Worm (Caenorhabditis elegans) whole organism, L4 larva: ENCODE results near the gene M03E7.1.
A peak's percentile ranks its signal among the peaks of the same experiment; 100 is the strongest.

ENCODE experiments used
- F37D6.2 ChIP-seq: sonication (generic microtip); optimal IDR thresholded peaks from 2 replicates; lab custom pipeline; 2016; ENCODE audit warnings: mild to moderate bottlenecking, missing genetic modification characterization, missing compliant biosample characterization
- F49E8.2 ChIP-seq: sonication (generic microtip); optimal IDR thresholded peaks from 2 replicates; lab custom pipeline; 2016; ENCODE audit warnings: missing compliant biosample characterization, mild to moderate bottlenecking, missing genetic modification characterization, borderline replicate concordance
- T26A8.4 ChIP-seq: fragments of 200-800 bp; sonication (Bioruptor generic); IDR thresholded peaks from 2 replicates; pipeline ENCODE4 v1.3.6; 2022; ENCODE audit warnings: missing genetic modification characterization, missing compliant biosample characterization
- Y5F2A.4 ChIP-seq: fragments of 200-800 bp; sonication (Bioruptor generic); optimal IDR thresholded peaks from 2 replicates; lab custom pipeline; 2018; ENCODE audit warnings: mild to moderate bottlenecking, missing genetic modification characterization, missing compliant biosample characterization
- aha-1 ChIP-seq: fragments of 150-350 bp; peaks from one replicate; lab custom pipeline; 2014; ENCODE audit warnings: missing biosample characterization, missing genetic modification characterization
- ceh-28 ChIP-seq: fragments of 150-350 bp; optimal IDR thresholded peaks from 2 replicates; lab custom pipeline; 2014; ENCODE audit warnings: missing biosample characterization, missing genetic modification reagents, missing genetic modification characterization
- ceh-44 ChIP-seq: fragments of 200-800 bp; sonication (Bioruptor generic); IDR thresholded peaks from 2 replicates; pipeline ENCODE4 v1.3.6; 2022; ENCODE audit warnings: missing genetic modification reagents, missing genetic modification characterization, missing compliant biosample characterization
- ceh-62 ChIP-seq: sonication (generic microtip); optimal IDR thresholded peaks from 2 replicates; lab custom pipeline; 2017; ENCODE audit warnings: missing biosample characterization, missing genetic modification characterization
- daf-16 ChIP-seq, 3 experiments: sonication (generic microtip); optimal IDR thresholded peaks; 2 replicates each; lab custom pipeline; 2016 to 2017; ENCODE audit warnings: missing genetic modification characterization in 3 of 3, missing genetic modification reagents in 3 of 3, mild to moderate bottlenecking in 2 of 3, missing compliant biosample characterization in 2 of 3, missing biosample characterization in 1 of 3, moderate library complexity in 1 of 3
- dmd-6 ChIP-seq: fragments of 200-800 bp; sonication (Bioruptor generic); IDR thresholded peaks from 2 replicates; pipeline ENCODE4 v1.3.6; 2022; ENCODE audit warnings: missing genetic modification reagents, missing genetic modification characterization, missing compliant biosample characterization
- dmd-8 ChIP-seq: fragments of 200-800 bp; sonication (Bioruptor generic); IDR thresholded peaks from 2 replicates; pipeline ENCODE4 v1.3.6; 2022; ENCODE audit warnings: missing genetic modification characterization, missing compliant biosample characterization
- dpl-1 ChIP-seq: fragments of 150-350 bp; optimal IDR thresholded peaks from 2 replicates; lab custom pipeline; 2014; ENCODE audit warnings: missing biosample characterization, missing genetic modification reagents, missing genetic modification characterization
- duxl-1 ChIP-seq: sonication (generic microtip); optimal IDR thresholded peaks from 2 replicates; lab custom pipeline; 2016; ENCODE audit warnings: mild to moderate bottlenecking, missing genetic modification characterization, moderate library complexity, missing compliant biosample characterization; ENCODE audit not compliant: poor library complexity
- dve-1 ChIP-seq: sonication (generic microtip); optimal IDR thresholded peaks from 2 replicates; lab custom pipeline; 2017; ENCODE audit warnings: antibody characterized with exemption, mild to moderate bottlenecking, missing genetic modification characterization, missing compliant biosample characterization; ENCODE audit not compliant: insufficient read depth
- egl-43 ChIP-seq: fragments of 200-800 bp; sonication (Bioruptor generic); IDR thresholded peaks from 2 replicates; pipeline ENCODE4 v1.3.6; 2022; ENCODE audit warnings: missing genetic modification reagents, missing genetic modification characterization, missing compliant biosample characterization
- fkh-10 ChIP-seq: fragments of 150-350 bp; optimal IDR thresholded peaks from 2 replicates; lab custom pipeline; 2014; ENCODE audit warnings: missing biosample characterization, missing genetic modification reagents, missing genetic modification characterization
- hif-1 ChIP-seq, 2 experiments: sonication (generic microtip); optimal IDR thresholded peaks; 2 replicates each; lab custom pipeline; 2016 to 2017; ENCODE audit warnings: missing compliant biosample characterization in 2 of 2, missing genetic modification characterization in 2 of 2, missing genetic modification reagents in 2 of 2, missing genotype in 2 of 2, mild to moderate bottlenecking in 1 of 2
- hlh-11 ChIP-seq: fragments of 200-800 bp; sonication (Bioruptor generic); optimal IDR thresholded peaks from 2 replicates; lab custom pipeline; 2018; ENCODE audit warnings: mild to moderate bottlenecking, missing genetic modification characterization, missing compliant biosample characterization
- hlh-30 ChIP-seq: sonication (generic microtip); optimal IDR thresholded peaks from 2 replicates; lab custom pipeline; 2017; ENCODE audit warnings: antibody characterized with exemption, mild to moderate bottlenecking, missing genetic modification characterization, missing compliant biosample characterization; ENCODE audit not compliant: insufficient read depth
- hmg-1.1 ChIP-seq: fragments of 200-800 bp; sonication (Bioruptor generic); IDR thresholded peaks from 2 replicates; pipeline ENCODE4 v1.3.6; 2022; ENCODE audit warnings: missing genetic modification reagents, missing genetic modification characterization, missing compliant biosample characterization
- lin-1 ChIP-seq: fragments of 200-800 bp; sonication (Bioruptor generic); IDR thresholded peaks from 2 replicates; pipeline ENCODE4 v1.3.6; 2022; ENCODE audit warnings: missing genetic modification reagents, missing genetic modification characterization, missing compliant biosample characterization
- lin-13 ChIP-seq: fragments of 150-350 bp; optimal IDR thresholded peaks from 2 replicates; lab custom pipeline; 2014; ENCODE audit warnings: missing biosample characterization, missing genetic modification reagents, missing genetic modification characterization
- lsy-2 ChIP-seq, 2 experiments: fragments of 150-350 bp in 1 of 2; sonication (generic microtip) in 1 of 2; optimal IDR thresholded peaks; 2 replicates each; lab custom pipeline; 2014 to 2017; ENCODE audit warnings: missing biosample characterization in 2 of 2, missing genetic modification characterization in 2 of 2
- mep-1 ChIP-seq: fragments of 150-350 bp; sonication (generic microtip); optimal IDR thresholded peaks from 3 replicates; lab custom pipeline; 2014; ENCODE audit warnings: missing biosample characterization, missing genetic modification characterization
- mes-2 ChIP-seq: sonication (generic microtip); optimal IDR thresholded peaks from 2 replicates; lab custom pipeline; 2016; ENCODE audit warnings: missing genotype, mild to moderate bottlenecking, missing genetic modification characterization, missing compliant biosample characterization; ENCODE audit not compliant: poor library complexity, severe bottlenecking
- mxl-3 ChIP-seq: fragments of 200-800 bp; sonication (Bioruptor generic); optimal IDR thresholded peaks from 2 replicates; lab custom pipeline; 2018; ENCODE audit warnings: mild to moderate bottlenecking, missing genetic modification characterization, missing compliant biosample characterization
- nhr-10 ChIP-seq: fragments of 150-350 bp; optimal IDR thresholded peaks from 2 replicates; lab custom pipeline; 2014; ENCODE audit warnings: missing biosample characterization, missing genetic modification characterization
- nhr-11 ChIP-seq: fragments of 150-350 bp; optimal IDR thresholded peaks from 2 replicates; lab custom pipeline; 2014; ENCODE audit warnings: missing biosample characterization, missing genetic modification characterization
- nhr-25 ChIP-seq: sonication (generic microtip); optimal IDR thresholded peaks from 2 replicates; lab custom pipeline; 2017; ENCODE audit warnings: missing genetic modification characterization, mild to moderate bottlenecking, missing compliant biosample characterization, antibody characterized with exemption, moderate library complexity, borderline replicate concordance; ENCODE audit not compliant: insufficient read depth
- nhr-28 ChIP-seq: fragments of 150-350 bp; optimal IDR thresholded peaks from 2 replicates; lab custom pipeline; 2014; ENCODE audit warnings: missing biosample characterization, missing genetic modification characterization
- nhr-48 ChIP-seq: sonication (generic microtip); optimal IDR thresholded peaks from 2 replicates; lab custom pipeline; 2016; ENCODE audit warnings: mild to moderate bottlenecking, missing genetic modification characterization, missing compliant biosample characterization
- nhr-6 ChIP-seq: fragments of 150-350 bp; optimal IDR thresholded peaks from 2 replicates; lab custom pipeline; 2014; ENCODE audit warnings: missing biosample characterization, missing genetic modification characterization
- nhr-77 ChIP-seq: fragments of 150-350 bp; optimal IDR thresholded peaks from 2 replicates; lab custom pipeline; 2014; ENCODE audit warnings: missing biosample characterization, missing genetic modification characterization
- rbr-2 ChIP-seq: sonication (generic microtip); optimal IDR thresholded peaks from 2 replicates; lab custom pipeline; 2016; ENCODE audit warnings: missing genotype, missing genetic modification characterization, missing compliant biosample characterization
- set-16 ChIP-seq: fragments of 200-800 bp; sonication (Bioruptor generic); IDR thresholded peaks from 2 replicates; pipeline ENCODE4 v1.3.6; 2022; ENCODE audit warnings: missing genetic modification reagents, missing genetic modification characterization, missing compliant biosample characterization
- skn-1 ChIP-seq: fragments of 150-350 bp; optimal IDR thresholded peaks from 2 replicates; lab custom pipeline; 2014; ENCODE audit warnings: missing biosample characterization, missing genetic modification characterization
- snpc-4 ChIP-seq: fragments of 150-350 bp; optimal IDR thresholded peaks from 2 replicates; lab custom pipeline; 2014; ENCODE audit warnings: missing biosample characterization, missing genetic modification characterization
- tra-1 ChIP-seq: fragments of 200-800 bp; sonication (Bioruptor generic); IDR thresholded peaks from 2 replicates; pipeline ENCODE4 v1.3.6; 2022; ENCODE audit warnings: missing genetic modification reagents, missing genetic modification characterization, missing compliant biosample characterization
- vab-7 ChIP-seq: fragments of 200-800 bp; sonication (Bioruptor generic); IDR thresholded peaks from 2 replicates; pipeline ENCODE4 v1.3.6; 2022; ENCODE audit warnings: missing genetic modification reagents, missing genetic modification characterization, missing compliant biosample characterization
- zip-2 ChIP-seq: fragments of 150-350 bp; optimal IDR thresholded peaks from 2 replicates; lab custom pipeline; 2014; ENCODE audit warnings: missing biosample characterization, missing genetic modification characterization

Gene M03E7.1

ce11 chrV:5576008-5576407, 45.5 kb upstream of the M03E7.1 start (continued):
- TF ChIP-seq F37D6.2 (tag; lab: Kevin White, UChicago) (no peak), F49E8.2 (no peak), fkh-10 (GFP tag; lab: Kevin White, UChicago) (no peak), vab-7 (GFP tag; lab: Robert Waterston, UW) (no peak), tra-1 (0 out of 2 replicates have a peak, but pooled peaks have one; percentile 18), ceh-44 (GFP tag; lab: Robert Waterston, UW) (no peak), snpc-4 (peak; percentile 91), set-16 (GFP tag; lab: Robert Waterston, UW) (no peak), Y5F2A.4 (GFP tag; lab: Kevin White, UChicago) (no peak), dmd-8 (peak; percentile 68; the same call in 1 of the 2 replicates), egl-43 (GFP tag; lab: Robert Waterston, UW) (0 out of 2 replicates have a peak, but pooled peaks have one; percentile 63), lin-1 (GFP tag; lab: Robert Waterston, UW) (peak; percentile 64; the same call in 1 of the 2 replicates), T26A8.4 (GFP tag; lab: Robert Waterston, UW) (peak; percentile 80), nhr-77 (peak; percentile 25), nhr-28 (tag; lab: Kevin White, UChicago) (peak; percentile 98), dve-1 (tag; lab: Kevin White, UChicago) (peak; percentile 96), lin-13 (GFP tag; lab: Kevin White, UChicago) (peak; percentile 23), nhr-48 (peak; percentile 55), nhr-25 (tag; lab: Kevin White, UChicago) (no peak)
- TF ChIP-seq, all 104 proteins: peak for 36

ce11 chrV:5579666-5580065, 41.8 kb upstream of the M03E7.1 start:
- no peak for TF ChIP-seq ceh-62 (tag; lab: Kevin White, UChicago)
- no peak for TF ChIP-seq zip-2 (tag; lab: Kevin White, UChicago)
- peak; percentile 94 for TF ChIP-seq aha-1 (tag; lab: Kevin White, UChicago)

- peak; percentile 49 for TF ChIP-seq nhr-28 (tag; lab: Kevin White, UChicago)
- peak in 1 of 2 experiments; percentile 13 for TF ChIP-seq hif-1 (tag; optimal IDR thresholded peaks at IDR 0.05; lab: Kevin White, UChicago)
- TF ChIP-seq vab-7 (GFP tag; lab: Robert Waterston, UW), result no peak
- peak; percentile 71 for TF ChIP-seq mep-1 (tag; lab: Kevin White, UChicago)
- TF ChIP-seq dve-1 (tag; lab: Kevin White, UChicago), result peak; percentile 71
- TF ChIP-seq skn-1 (tag; lab: Kevin White, UChicago), result no peak
- TF ChIP-seq daf-16 (GFP tag; optimal IDR thresholded peaks at IDR 0.05; lab: Kevin White, UChicago), result no peak
- peak; percentile 62 for TF ChIP-seq daf-16 (tag; optimal IDR thresholded peaks at IDR 0.05; lab: Kevin White, UChicago)
- TF ChIP-seq tra-1, result no peak
- TF ChIP-seq nhr-10 (tag; lab: Kevin White, UChicago), result no peak
- peak; percentile 71 for TF ChIP-seq mes-2 (tag; lab: Kevin White, UChicago)
- TF ChIP-seq ceh-28, result peak; percentile 58
- peak; percentile 40 for TF ChIP-seq hlh-11 (tag; lab: Kevin White, UChicago)
- peak; percentile 43 for TF ChIP-seq dpl-1
- peak; percentile 3 for TF ChIP-seq nhr-11
- peak; percentile 46 for TF ChIP-seq mxl-3 (GFP tag; lab: Kevin White, UChicago)
- TF ChIP-seq duxl-1, result no peak
- TF ChIP-seq hlh-30 (tag; lab: Kevin White, UChicago), result peak; percentile 41
- TF ChIP-seq nhr-6, result peak; percentile 24
- peak; percentile 48 for TF ChIP-seq rbr-2 (tag; lab: Kevin White, UChicago)
- no peak for TF ChIP-seq dmd-6 (GFP tag; lab: Robert Waterston, UW)
- peak; percentile 73 for TF ChIP-seq hmg-1.1 (GFP tag; lab: Robert Waterston, UW)
- peak; percentile 76 for TF ChIP-seq aha-1 (tag; lab: Kevin White, UChicago)
- TF ChIP-seq lsy-2 (tag; optimal IDR thresholded peaks at IDR 0.05; lab: Kevin White, UChicago), result peak; percentile 41 to 81
Measured at ce11 chrV:5580517-5580916, 41.0 kb upstream of the M03E7.1 start.
